Fruit fly (Drosophila melanogaster) whole organism, embryonic: Measurements from ENCODE around the gene Vha16-2.
A peak's percentile ranks its signal among the peaks of the same experiment; 100 is the strongest.

Source experiments
- B-H1 ChIP-seq: fragments of 200-800 bp; sonication (Bioruptor generic); IDR thresholded peaks from 3 replicates; pipeline ENCODE4 v1.3.6; 2022; ENCODE audit warnings: missing biosample characterization, missing genetic modification characterization
- B-H2 ChIP-seq: fragments of 200-800 bp; sonication (Bioruptor generic); optimal IDR thresholded peaks from 2 replicates; lab custom pipeline; 2018; ENCODE audit warnings: missing biosample characterization, mild to moderate bottlenecking, missing genetic modification characterization
- CG1024 ChIP-seq: fragments of 200-800 bp; sonication (Bioruptor generic); IDR thresholded peaks from 2 replicates; pipeline ENCODE4 v1.3.6; 2022; ENCODE audit warnings: missing biosample characterization, missing genetic modification characterization
- CG10959 ChIP-seq: fragments of 200-800 bp; sonication (Bioruptor generic); IDR thresholded peaks from 2 replicates; pipeline ENCODE4 v1.3.6; 2022; ENCODE audit warnings: missing biosample characterization, missing genetic modification characterization
- CG12219 ChIP-seq: fragments of 200-800 bp; sonication (Bioruptor generic); optimal IDR thresholded peaks from 3 replicates; lab custom pipeline; 2018; ENCODE audit warnings: missing biosample characterization, mild to moderate bottlenecking, missing genetic modification characterization
- CG12744 ChIP-seq: fragments of 200-800 bp; sonication (Bioruptor generic); optimal IDR thresholded peaks from 2 replicates; lab custom pipeline; 2016; ENCODE audit warnings: missing biosample characterization, missing genetic modification characterization
- CG12942 ChIP-seq: fragments of 200-800 bp; sonication (Bioruptor generic); optimal IDR thresholded peaks from 3 replicates; lab custom pipeline; 2016; ENCODE audit warnings: missing biosample characterization, missing genetic modification characterization
- CG14050 ChIP-seq: fragments of 200-800 bp; sonication (Bioruptor generic); IDR thresholded peaks from 3 replicates; pipeline ENCODE4 v1.3.6; 2022; ENCODE audit warnings: missing biosample characterization, missing genetic modification characterization
- CG14667 ChIP-seq: fragments of 200-800 bp; sonication (Bioruptor generic); IDR thresholded peaks from 2 replicates; pipeline ENCODE4 v1.3.6; 2022; ENCODE audit warnings: missing biosample characterization, missing genetic modification characterization
- CG14710 ChIP-seq: fragments of 200-800 bp; sonication (Bioruptor generic); optimal IDR thresholded peaks from 3 replicates; lab custom pipeline; 2019; ENCODE audit warnings: missing biosample characterization, mild to moderate bottlenecking, missing genetic modification characterization, moderate library complexity
- CG15073 ChIP-seq: fragments of 200-800 bp; sonication (Bioruptor generic); optimal IDR thresholded peaks from 2 replicates; lab custom pipeline; 2016; ENCODE audit warnings: missing biosample characterization, missing genetic modification characterization
- CG15601 ChIP-seq: fragments of 200-800 bp; sonication (Bioruptor generic); optimal IDR thresholded peaks from 3 replicates; lab custom pipeline; 2019; ENCODE audit warnings: missing biosample characterization, mild to moderate bottlenecking, missing genetic modification characterization, moderate library complexity
- CG1603 ChIP-seq: fragments of 200-800 bp; sonication (Bioruptor generic); optimal IDR thresholded peaks from 2 replicates; lab custom pipeline; 2019; ENCODE audit warnings: missing biosample characterization, mild to moderate bottlenecking, missing genetic modification characterization, moderate library complexity
- CG18764 ChIP-seq: fragments of 200-800 bp; sonication (Bioruptor generic); optimal IDR thresholded peaks from 3 replicates; lab custom pipeline; 2016; ENCODE audit warnings: missing biosample characterization, missing genetic modification characterization
- CG2120 ChIP-seq: fragments of 200-800 bp; sonication (Bioruptor generic); optimal IDR thresholded peaks from 3 replicates; lab custom pipeline; 2016; ENCODE audit warnings: missing biosample characterization, missing genetic modification characterization
- CG2678 ChIP-seq: fragments of 200-800 bp; sonication (Bioruptor generic); optimal IDR thresholded peaks from 3 replicates; lab custom pipeline; 2019; ENCODE audit warnings: missing biosample characterization, mild to moderate bottlenecking, missing genetic modification characterization, moderate library complexity
- CG4360 ChIP-seq: fragments of 200-800 bp; sonication (Bioruptor generic); IDR thresholded peaks from 2 replicates; pipeline ENCODE4 v1.3.6; 2022; ENCODE audit warnings: missing biosample characterization, missing genetic modification characterization
- CG4424 ChIP-seq: fragments of 200-800 bp; sonication (Bioruptor generic); optimal IDR thresholded peaks from 3 replicates; lab custom pipeline; 2016; ENCODE audit warnings: missing biosample characterization, missing genetic modification characterization
- CG5953 ChIP-seq: fragments of 200-800 bp; sonication (Bioruptor generic); IDR thresholded peaks from 2 replicates; pipeline ENCODE4 v1.3.6; 2022; ENCODE audit warnings: missing biosample characterization, missing genetic modification characterization
- CG7271 ChIP-seq: fragments of 200-800 bp; sonication (Bioruptor generic); optimal IDR thresholded peaks from 2 replicates; lab custom pipeline; 2018; ENCODE audit warnings: missing biosample characterization, mild to moderate bottlenecking, missing genetic modification characterization, moderate library complexity
- CG7556 ChIP-seq: fragments of 200-800 bp; sonication (Bioruptor generic); optimal IDR thresholded peaks from 2 replicates; lab custom pipeline; 2017; ENCODE audit warnings: missing biosample characterization, mild to moderate bottlenecking, missing genetic modification characterization
- CG7987 ChIP-seq: fragments of 200-800 bp; sonication (Bioruptor generic); optimal IDR thresholded peaks from 2 replicates; lab custom pipeline; 2018; ENCODE audit warnings: missing biosample characterization, mild to moderate bottlenecking, missing genetic modification characterization, moderate library complexity
- CG9215 ChIP-seq: fragments of 200-800 bp; sonication (Bioruptor generic); IDR thresholded peaks from 2 replicates; pipeline ENCODE4 v1.3.6; 2022; ENCODE audit warnings: missing biosample characterization, missing genetic modification characterization
- Dbx ChIP-seq: fragments of 200-800 bp; sonication (Bioruptor generic); IDR thresholded peaks from 3 replicates; pipeline ENCODE4 v1.3.6; 2022; ENCODE audit warnings: missing biosample characterization, missing genetic modification characterization
- Deaf1 ChIP-seq: fragments of 200-800 bp; optimal IDR thresholded peaks from 3 replicates; lab custom pipeline; 2019; ENCODE audit warnings: missing biosample characterization, mild to moderate bottlenecking, missing genetic modification characterization, moderate library complexity
- Hsf ChIP-seq: fragments of 200-800 bp; sonication (Bioruptor generic); optimal IDR thresholded peaks from 3 replicates; lab custom pipeline; 2016; ENCODE audit warnings: missing biosample characterization, missing genetic modification characterization
- Ravus ChIP-seq: fragments of 200-800 bp; sonication (Bioruptor generic); IDR thresholded peaks from 2 replicates; pipeline ENCODE4 v1.3.6; 2022; ENCODE audit warnings: missing biosample characterization, missing genetic modification characterization
- Stat92E ChIP-seq, 3 experiments: fragments of >200 bp in 2 of 3; fragments of 200-800 bp in 1 of 3; sonication (Bioruptor generic) in 1 of 3; optimal IDR thresholded peaks; 2 replicates each; lab custom pipeline; 2017 to 2019; ENCODE audit warnings: missing biosample characterization in 3 of 3, missing genetic modification characterization in 3 of 3, mild to moderate bottlenecking in 1 of 3, moderate library complexity in 1 of 3
- Tbp ChIP-seq: fragments of >200 bp; optimal IDR thresholded peaks from 2 replicates; lab custom pipeline; 2018; ENCODE audit warnings: missing biosample characterization, missing genetic modification characterization
- Xbp1 ChIP-seq: fragments of 200-800 bp; sonication (Bioruptor generic); optimal IDR thresholded peaks from 3 replicates; lab custom pipeline; 2016; ENCODE audit warnings: missing biosample characterization, mild to moderate bottlenecking, missing genetic modification characterization
- ab ChIP-seq: fragments of 200-800 bp; sonication (Bioruptor generic); optimal IDR thresholded peaks from 2 replicates; lab custom pipeline; 2016; ENCODE audit warnings: missing biosample characterization, missing genetic modification characterization
- ap ChIP-seq: fragments of 200-800 bp; sonication (Bioruptor generic); IDR thresholded peaks from 2 replicates; pipeline ENCODE4 v1.3.6; 2022; ENCODE audit warnings: missing biosample characterization, missing genetic modification characterization
- ase ChIP-seq: fragments of 200-800 bp; sonication (Bioruptor generic); IDR thresholded peaks from 3 replicates; pipeline ENCODE4 v1.3.6; 2022; ENCODE audit warnings: missing biosample characterization, missing genetic modification characterization
- az2 ChIP-seq: fragments of 200-800 bp; sonication (Bioruptor generic); optimal IDR thresholded peaks from 3 replicates; lab custom pipeline; 2016; ENCODE audit warnings: missing biosample characterization, missing genetic modification characterization
- bowl ChIP-seq: fragments of 200-800 bp; sonication (Bioruptor generic); IDR thresholded peaks from 2 replicates; pipeline ENCODE4 v1.3.6; 2022; ENCODE audit warnings: missing biosample characterization, missing genetic modification characterization
- btn ChIP-seq: fragments of 200-800 bp; sonication (Bioruptor generic); optimal IDR thresholded peaks from 2 replicates; lab custom pipeline; 2016; ENCODE audit warnings: missing biosample characterization, missing genetic modification characterization
- cg ChIP-seq: fragments of 200-800 bp; sonication (Bioruptor generic); optimal IDR thresholded peaks from 3 replicates; lab custom pipeline; 2019; ENCODE audit warnings: missing biosample characterization, mild to moderate bottlenecking, missing genetic modification characterization, moderate library complexity
- dysf ChIP-seq: fragments of 200-800 bp; sonication (Bioruptor generic); IDR thresholded peaks from 3 replicates; pipeline ENCODE4 v1.3.6; 2022; ENCODE audit warnings: missing biosample characterization, missing genetic modification characterization
- emc ChIP-seq: fragments of 200-800 bp; sonication (Bioruptor generic); optimal IDR thresholded peaks from 2 replicates; lab custom pipeline; 2016; ENCODE audit warnings: missing biosample characterization, missing genetic modification characterization
- exex ChIP-seq: fragments of 200-800 bp; sonication (Bioruptor generic); optimal IDR thresholded peaks from 4 replicates; lab custom pipeline; 2018; ENCODE audit warnings: missing biosample characterization, mild to moderate bottlenecking, missing genetic modification characterization, moderate library complexity
- fd3F ChIP-seq: fragments of 200-800 bp; sonication (Bioruptor generic); optimal IDR thresholded peaks from 2 replicates; lab custom pipeline; 2018; ENCODE audit warnings: missing biosample characterization, mild to moderate bottlenecking, missing genetic modification characterization, moderate library complexity
- gsb ChIP-seq: fragments of 200-800 bp; sonication (Bioruptor generic); IDR thresholded peaks from 2 replicates; pipeline ENCODE4 v1.3.6; 2022; ENCODE audit warnings: missing biosample characterization, missing genetic modification characterization
- gsb-n ChIP-seq: fragments of 200-800 bp; sonication (Bioruptor generic); optimal IDR thresholded peaks from 3 replicates; lab custom pipeline; 2018; ENCODE audit warnings: missing biosample characterization, mild to moderate bottlenecking, missing genetic modification characterization
- kay ChIP-seq: fragments of 200-800 bp; sonication (Bioruptor generic); optimal IDR thresholded peaks from 2 replicates; lab custom pipeline; 2016; ENCODE audit warnings: missing biosample characterization, missing genetic modification characterization
- p53 ChIP-seq: fragments of 200-800 bp; sonication (Bioruptor generic); optimal IDR thresholded peaks from 2 replicates; lab custom pipeline; 2016; ENCODE audit warnings: missing biosample characterization, missing genetic modification characterization
- pb ChIP-seq: fragments of 200-800 bp; sonication (Bioruptor generic); optimal IDR thresholded peaks from 3 replicates; lab custom pipeline; 2016; ENCODE audit warnings: missing biosample characterization, missing genetic modification characterization
- pum ChIP-seq: fragments of 200-800 bp; sonication (Bioruptor generic); optimal IDR thresholded peaks from 2 replicates; lab custom pipeline; 2016; ENCODE audit warnings: missing biosample characterization, missing genetic modification characterization
- ranshi ChIP-seq: fragments of 200-800 bp; sonication (Bioruptor generic); IDR thresholded peaks from 2 replicates; pipeline ENCODE4 v1.3.6; 2022; ENCODE audit warnings: missing biosample characterization, missing genetic modification characterization
- sisA ChIP-seq: fragments of 200-800 bp; sonication (Bioruptor generic); IDR thresholded peaks from 2 replicates; pipeline ENCODE4 v1.3.6; 2022; ENCODE audit warnings: missing biosample characterization, missing genetic modification characterization
- slbo ChIP-seq: fragments of 200-800 bp; sonication (Bioruptor generic); IDR thresholded peaks from 2 replicates; pipeline ENCODE4 v1.3.6; 2022; ENCODE audit warnings: missing biosample characterization, missing genetic modification characterization
- tgo ChIP-seq: fragments of 200-800 bp; sonication (Bioruptor generic); IDR thresholded peaks from 3 replicates; pipeline ENCODE4 v1.3.6; 2022; ENCODE audit warnings: missing biosample characterization, missing genetic modification characterization
- tx ChIP-seq: fragments of 200-800 bp; sonication (Bioruptor generic); optimal IDR thresholded peaks from 2 replicates; lab custom pipeline; 2016; ENCODE audit warnings: missing biosample characterization, missing genetic modification characterization

Vha16-2 gene

DNA sequence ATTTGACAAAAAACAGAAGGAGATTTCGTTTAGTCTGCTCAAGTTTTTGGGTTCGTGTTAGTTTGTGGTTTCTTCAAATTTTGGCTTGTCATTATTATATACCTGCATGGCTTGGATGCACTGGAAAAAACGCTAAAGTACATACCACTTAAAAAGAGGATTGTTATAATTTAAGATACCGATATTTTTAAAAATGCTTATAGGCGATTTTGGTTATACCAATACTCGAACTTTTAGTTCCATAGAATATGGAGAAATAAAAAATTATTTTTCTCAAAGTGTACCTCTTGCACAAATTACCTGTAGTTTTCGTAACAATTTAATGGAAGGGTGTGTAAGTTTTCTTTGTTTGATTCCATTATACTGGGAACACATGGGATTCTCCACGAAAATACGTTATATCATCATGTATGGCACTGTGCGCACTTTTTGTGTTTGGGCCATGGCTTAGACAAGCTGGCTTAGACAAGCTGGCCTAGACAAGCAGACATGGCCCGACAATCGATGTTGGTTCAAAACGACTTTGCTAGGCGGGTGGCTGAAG lies 9.3 kb upstream of the Vha16-2 start, which contains the start of gene Fum3 (continued):
- no peak for TF ChIP-seq ab (GFP tag; lab: Kevin White, UChicago)
- no peak for TF ChIP-seq Stat92E (GFP tag; optimal IDR thresholded peaks at IDR 0.05; lab: Kevin White, UChicago)
- no peak for TF ChIP-seq gsb-n (tag; lab: Kevin White, UChicago)
- no peak for TF ChIP-seq kay (GFP tag; lab: Kevin White, UChicago)
- peak; percentile 19; the same call in 1 of the 2 replicates for TF ChIP-seq ranshi (GFP tag; lab: Robert Waterston, UW)
- no peak for TF ChIP-seq CG1603 (tag; lab: Kevin White, UChicago)
- TF ChIP-seq Hsf (GFP tag; lab: Kevin White, UChicago) = no peak
- no peak for TF ChIP-seq emc (GFP tag; lab: Kevin White, UChicago)
- no peak for TF ChIP-seq CG7987 (GFP tag; lab: Kevin White, UChicago)
- TF ChIP-seq ase = no peak
- no peak for TF ChIP-seq Ravus (GFP tag; lab: Robert Waterston, UW)
- TF ChIP-seq CG9215 (GFP tag; lab: Robert Waterston, UW) = no peak
- no peak for TF ChIP-seq exex (tag; lab: Kevin White, UChicago)
- TF ChIP-seq CG14050 (GFP tag; lab: Robert Waterston, UW) = no peak
- TF ChIP-seq CG2120 = no peak
- TF ChIP-seq CG14667 = 0 out of 2 replicates have a peak, but pooled peaks have one; percentile 3
- TF ChIP-seq bowl (GFP tag; lab: Robert Waterston, UW) = no peak
- TF ChIP-seq Dbx (GFP tag; lab: Robert Waterston, UW) = 0 out of 3 replicates have a peak, but pooled peaks have one; percentile 24
- no peak for TF ChIP-seq CG15601 (tag; lab: Kevin White, UChicago)
- TF ChIP-seq CG4360 = no peak
- TF ChIP-seq pb (GFP tag; lab: Kevin White, UChicago) = no peak
- no peak for TF ChIP-seq cg (GFP tag; lab: Kevin White, UChicago)
- no peak for TF ChIP-seq az2 (GFP tag; lab: Kevin White, UChicago)
- TF ChIP-seq tx = no peak
- TF ChIP-seq btn = no peak
- TF ChIP-seq Tbp (GFP tag; lab: Kevin White, UChicago) = no peak
- no peak for TF ChIP-seq CG12219 (GFP tag; lab: Kevin White, UChicago)
- no peak for TF ChIP-seq B-H2
- TF ChIP-seq dysf (GFP tag; lab: Robert Waterston, UW) = peak; percentile 35; the same call in 1 of the 3 replicates
- 0 out of 2 replicates have a peak, but pooled peaks have one; percentile 19 for TF ChIP-seq ap
- TF ChIP-seq pum (GFP tag; lab: Kevin White, UChicago) = no peak
- no peak for TF ChIP-seq B-H1 (GFP tag; lab: Robert Waterston, UW)
- no peak for TF ChIP-seq CG12744
- no peak for TF ChIP-seq CG1024
- no peak for TF ChIP-seq p53 (GFP tag; lab: Kevin White, UChicago)
- TF ChIP-seq slbo (GFP tag; lab: Robert Waterston, UW) = no peak
- no peak for TF ChIP-seq sisA
- TF ChIP-seq Xbp1 (GFP tag; lab: Kevin White, UChicago) = no peak
- no peak for TF ChIP-seq tgo (GFP tag; lab: Robert Waterston, UW)
- TF ChIP-seq Deaf1 (tag; lab: Kevin White, UChicago) = no peak
- TF ChIP-seq CG10959 (GFP tag; lab: Robert Waterston, UW) = peak; percentile 35
- no peak for TF ChIP-seq fd3F
- peak; percentile 12 for TF ChIP-seq CG14710 (tag; lab: Kevin White, UChicago)
- peak; percentile 21 for TF ChIP-seq CG2678 (tag; lab: Kevin White, UChicago)
- no peak for TF ChIP-seq gsb (GFP tag; lab: Robert Waterston, UW)
- TF ChIP-seq CG5953 = no peak
- TF ChIP-seq CG7556 (GFP tag; lab: Kevin White, UChicago) = no peak
- TF ChIP-seq CG4424 (GFP tag; lab: Kevin White, UChicago) = peak; percentile 33
- TF ChIP-seq CG12942 = no peak
- TF ChIP-seq CG15073 (GFP tag; lab: Kevin White, UChicago) = no peak
- no peak for TF ChIP-seq CG18764 (GFP tag; lab: Kevin White, UChicago)
- peak; percentile 59 for TF ChIP-seq CG7271
